Fruit fly (Drosophila melanogaster) whole organism, embryonic: Measurements from ENCODE around the gene cort.

Experiments
- Awh ChIP-seq: fragments of 200-800 bp; sonication (Bioruptor generic); IDR thresholded peaks from 2 replicates; pipeline ENCODE4, ENCODE4 v1.3.6; 2022; ENCODE audit warnings: missing biosample characterization, missing genetic modification characterization
- Blimp-1 ChIP-seq: fragments of 200-800 bp; sonication (Bioruptor generic); optimal IDR thresholded peaks from 3 replicates; lab custom pipeline; 2018; ENCODE audit warnings: missing biosample characterization, missing genetic modification characterization, mild to moderate bottlenecking, moderate library complexity, missing genetic modification reagents
- BtbVII ChIP-seq: fragments of 200-800 bp; sonication (Bioruptor generic); optimal IDR thresholded peaks from 3 replicates; lab custom pipeline; 2017; ENCODE audit warnings: missing biosample characterization, mild to moderate bottlenecking, missing genetic modification characterization
- CG10267 ChIP-seq: fragments of 200-800 bp; sonication (Bioruptor generic); optimal IDR thresholded peaks from 2 replicates; lab custom pipeline; 2018; ENCODE audit warnings: missing biosample characterization, mild to moderate bottlenecking, missing genetic modification characterization, moderate library complexity
- CG10431 ChIP-seq: fragments of 200-800 bp; sonication (Bioruptor generic); optimal IDR thresholded peaks from 3 replicates; lab custom pipeline; 2018; ENCODE audit warnings: missing biosample characterization, mild to moderate bottlenecking, missing genetic modification characterization
- CG13424 ChIP-seq: fragments of 200-800 bp; sonication (Bioruptor generic); optimal IDR thresholded peaks from 2 replicates; lab custom pipeline; 2019; ENCODE audit warnings: missing biosample characterization, mild to moderate bottlenecking, missing genetic modification characterization, moderate library complexity
- CG13624 ChIP-seq: fragments of 200-800 bp; sonication (Bioruptor generic); optimal IDR thresholded peaks from 2 replicates; lab custom pipeline; 2016; ENCODE audit warnings: missing biosample characterization, missing genetic modification characterization
- CG14050 ChIP-seq: fragments of 200-800 bp; sonication (Bioruptor generic); IDR thresholded peaks from 3 replicates; pipeline ENCODE4 v1.3.6; 2022; ENCODE audit warnings: missing biosample characterization, missing genetic modification characterization
- CG15601 ChIP-seq: fragments of 200-800 bp; sonication (Bioruptor generic); optimal IDR thresholded peaks from 3 replicates; lab custom pipeline; 2019; ENCODE audit warnings: missing biosample characterization, mild to moderate bottlenecking, missing genetic modification characterization, moderate library complexity
- CG2129 ChIP-seq: fragments of 200-800 bp; sonication (Bioruptor generic); IDR thresholded peaks from 2 replicates; pipeline ENCODE4 v1.3.6; 2022; ENCODE audit warnings: missing biosample characterization, missing genetic modification characterization; ENCODE audit not compliant: partially characterized antibody
- CG2889 ChIP-seq: fragments of 200-800 bp; sonication (Bioruptor generic); IDR thresholded peaks from 3 replicates; pipeline ENCODE4 v1.3.6; 2022; ENCODE audit warnings: missing biosample characterization, missing genetic modification characterization
- CG30403 ChIP-seq: fragments of 200-800 bp; sonication (Bioruptor generic); optimal IDR thresholded peaks from 3 replicates; lab custom pipeline; 2016; ENCODE audit warnings: missing biosample characterization, missing genetic modification characterization
- CG31224 ChIP-seq: fragments of 200-800 bp; sonication (Bioruptor generic); IDR thresholded peaks from 2 replicates; pipeline ENCODE4 v1.3.6; 2022; ENCODE audit warnings: missing biosample characterization, missing genetic modification characterization
- CG31441 ChIP-seq: fragments of 200-800 bp; sonication (Bioruptor generic); IDR thresholded peaks from 2 replicates; pipeline ENCODE4 v1.3.6; 2022; ENCODE audit warnings: missing biosample characterization, missing genetic modification characterization
- CG32532 ChIP-seq: fragments of 200-800 bp; sonication (Bioruptor generic); IDR thresholded peaks from 2 replicates; pipeline ENCODE4 v1.3.6; 2022; ENCODE audit warnings: missing biosample characterization, missing genetic modification characterization
- CG34376 ChIP-seq: fragments of 200-800 bp; sonication (Bioruptor generic); optimal IDR thresholded peaks from 2 replicates; lab custom pipeline; 2018; ENCODE audit warnings: missing biosample characterization, mild to moderate bottlenecking, missing genetic modification characterization
- CG5245 ChIP-seq: fragments of 200-800 bp; sonication (Bioruptor generic); optimal IDR thresholded peaks from 3 replicates; lab custom pipeline; 2016; ENCODE audit warnings: missing biosample characterization, missing genetic modification characterization
- Deaf1 ChIP-seq: fragments of 200-800 bp; optimal IDR thresholded peaks from 3 replicates; lab custom pipeline; 2019; ENCODE audit warnings: missing biosample characterization, mild to moderate bottlenecking, missing genetic modification characterization, moderate library complexity
- Fer1 ChIP-seq: fragments of 200-800 bp; sonication (Bioruptor generic); optimal IDR thresholded peaks from 2 replicates; lab custom pipeline; 2017; ENCODE audit warnings: missing biosample characterization, mild to moderate bottlenecking, missing genetic modification characterization
- GATAe ChIP-seq: fragments of 200-800 bp; sonication (Bioruptor generic); conservative IDR thresholded peaks from 2 replicates; pipeline ENCODE4 v1.3.6; 2022; ENCODE audit warnings: missing biosample characterization, missing genetic modification characterization
- HLH4C ChIP-seq: fragments of 200-800 bp; sonication (Bioruptor generic); IDR thresholded peaks from 3 replicates; pipeline ENCODE4 v1.3.6; 2022; ENCODE audit warnings: missing biosample characterization, missing genetic modification characterization; ENCODE audit not compliant: partially characterized antibody
- Hr3 ChIP-seq: fragments of 200-800 bp; sonication (Bioruptor generic); optimal IDR thresholded peaks from 3 replicates; lab custom pipeline; 2016; ENCODE audit warnings: missing biosample characterization, missing genetic modification characterization
- Hr39 ChIP-seq: fragments of >200 bp; optimal IDR thresholded peaks from 2 replicates; lab custom pipeline; 2017
- Hr51 ChIP-seq, 2 experiments: fragments of 200-800 bp; sonication (Bioruptor generic); optimal IDR thresholded peaks; 2 replicates in 1 of 2; 3 replicates in 1 of 2; lab custom pipeline; 2016 to 2018; ENCODE audit warnings: missing biosample characterization in 2 of 2, missing genetic modification characterization in 2 of 2, mild to moderate bottlenecking in 1 of 2, moderate library complexity in 1 of 2
- Hr78 ChIP-seq, 2 experiments: fragments of 200-800 bp in 1 of 2; fragments of >200 bp in 1 of 2; sonication (Bioruptor generic) in 1 of 2; optimal IDR thresholded peaks; 2 replicates each; lab custom pipeline; 2017 to 2019; ENCODE audit warnings: missing biosample characterization in 2 of 2, missing genetic modification characterization in 2 of 2, mild to moderate bottlenecking in 1 of 2, moderate library complexity in 1 of 2
- Lhr ChIP-seq: fragments of 200-800 bp; sonication (Bioruptor generic); optimal IDR thresholded peaks from 3 replicates; lab custom pipeline; 2017; ENCODE audit warnings: mild to moderate bottlenecking, missing biosample characterization, missing genetic modification reagents, missing genetic modification characterization
- Lpt ChIP-seq: fragments of >200 bp; optimal IDR thresholded peaks from 2 replicates; lab custom pipeline; 2018; ENCODE audit warnings: missing biosample characterization, missing genetic modification characterization
- MESR4 ChIP-seq: fragments of 200-800 bp; sonication (Bioruptor generic); optimal IDR thresholded peaks from 2 replicates; lab custom pipeline; 2018; ENCODE audit warnings: missing biosample characterization, mild to moderate bottlenecking, missing genetic modification characterization, moderate library complexity
- NC2β ChIP-seq: fragments of 200-800 bp; sonication (Bioruptor generic); optimal IDR thresholded peaks from 2 replicates; lab custom pipeline; 2016; ENCODE audit warnings: missing biosample characterization, missing genetic modification characterization
- Nf-YB ChIP-seq: fragments of 200-800 bp; sonication (Bioruptor generic); optimal IDR thresholded peaks from 3 replicates; lab custom pipeline; 2019; ENCODE audit warnings: missing biosample characterization, mild to moderate bottlenecking, missing genetic modification characterization, moderate library complexity
- Poxn ChIP-seq: fragments of 200-800 bp; sonication (Bioruptor generic); IDR thresholded peaks from 2 replicates; pipeline ENCODE4 v1.3.6; 2022; ENCODE audit warnings: missing biosample characterization, missing genetic modification characterization
- Scr ChIP-seq: fragments of 200-800 bp; sonication (Bioruptor generic); IDR thresholded peaks from 2 replicates; pipeline ENCODE4 v1.3.6; 2022; ENCODE audit warnings: missing biosample characterization, missing genetic modification characterization; ENCODE audit not compliant: partially characterized antibody
- bigmax ChIP-seq: fragments of 200-800 bp; sonication (Bioruptor generic); optimal IDR thresholded peaks from 2 replicates; lab custom pipeline; 2018; ENCODE audit warnings: missing biosample characterization, mild to moderate bottlenecking, missing genetic modification characterization
- dan ChIP-seq: fragments of 200-800 bp; sonication (Bioruptor generic); IDR thresholded peaks from 2 replicates; pipeline ENCODE4 v1.3.6; 2022; ENCODE audit warnings: missing biosample characterization, missing genetic modification characterization
- dmrt11E ChIP-seq: fragments of 200-800 bp; sonication (Bioruptor generic); optimal IDR thresholded peaks from 3 replicates; lab custom pipeline; 2018; ENCODE audit warnings: missing biosample characterization, mild to moderate bottlenecking, missing genetic modification characterization, moderate library complexity
- esg ChIP-seq: fragments of 200-800 bp; sonication (Bioruptor generic); conservative IDR thresholded peaks from 2 replicates; pipeline ENCODE4 v1.3.6; 2022; ENCODE audit warnings: missing biosample characterization, missing genetic modification characterization
- ham ChIP-seq: fragments of 200-800 bp; sonication (Bioruptor generic); IDR thresholded peaks from 2 replicates; pipeline ENCODE4 v1.3.6; 2022; ENCODE audit warnings: missing biosample characterization, missing genetic modification characterization
- kni ChIP-seq: fragments of 200-800 bp; sonication (Bioruptor generic); optimal IDR thresholded peaks from 3 replicates; lab custom pipeline; 2017; ENCODE audit warnings: mild to moderate bottlenecking, missing biosample characterization, missing genetic modification reagents, missing genetic modification characterization
- lbe ChIP-seq: fragments of 200-800 bp; sonication (Bioruptor generic); optimal IDR thresholded peaks from 2 replicates; lab custom pipeline; 2016; ENCODE audit warnings: missing biosample characterization, mild to moderate bottlenecking, missing genetic modification characterization
- phol ChIP-seq: fragments of 200-800 bp; sonication (Bioruptor generic); optimal IDR thresholded peaks from 3 replicates; lab custom pipeline; 2018; ENCODE audit warnings: missing biosample characterization, mild to moderate bottlenecking, missing genetic modification characterization, moderate library complexity
- pros ChIP-seq: fragments of 200-800 bp; sonication (Bioruptor generic); optimal IDR thresholded peaks from 3 replicates; lab custom pipeline; 2019; ENCODE audit warnings: missing biosample characterization, mild to moderate bottlenecking, missing genetic modification characterization, moderate library complexity
- sob ChIP-seq: fragments of 200-800 bp; sonication (Bioruptor generic); IDR thresholded peaks from 2 replicates; pipeline ENCODE4 v1.3.6; 2022; ENCODE audit warnings: missing biosample characterization, missing genetic modification characterization
- stwl ChIP-seq: fragments of 200-800 bp; sonication (Bioruptor generic); optimal IDR thresholded peaks from 3 replicates; lab custom pipeline; 2018; ENCODE audit warnings: missing biosample characterization, mild to moderate bottlenecking, missing genetic modification characterization, moderate library complexity
- tna ChIP-seq: fragments of 200-800 bp; sonication (Bioruptor generic); IDR thresholded peaks from 2 replicates; pipeline ENCODE4 v1.3.6; 2022; ENCODE audit warnings: missing biosample characterization, missing genetic modification characterization; ENCODE audit not compliant: partially characterized antibody
- toy ChIP-seq: fragments of 200-800 bp; sonication (Bioruptor generic); IDR thresholded peaks from 2 replicates; pipeline ENCODE4 v1.3.6; 2022; ENCODE audit warnings: missing biosample characterization, missing genetic modification characterization
- unpg ChIP-seq: fragments of 200-800 bp; sonication (Bioruptor generic); optimal IDR thresholded peaks from 3 replicates; lab custom pipeline; 2018; ENCODE audit warnings: missing biosample characterization, mild to moderate bottlenecking, missing genetic modification characterization, moderate library complexity
- vfl ChIP-seq: fragments of 200-800 bp; sonication (Bioruptor generic); optimal IDR thresholded peaks from 2 replicates; lab custom pipeline; 2016; ENCODE audit warnings: missing biosample characterization, missing genetic modification characterization
- wdn ChIP-seq: fragments of 200-800 bp; sonication (Bioruptor generic); IDR thresholded peaks from 2 replicates; pipeline ENCODE4 v1.3.6; 2022; ENCODE audit warnings: missing biosample characterization, missing genetic modification characterization
- zfh2 ChIP-seq: fragments of 200-800 bp; sonication (Bioruptor generic); optimal IDR thresholded peaks from 2 replicates; lab custom pipeline; 2016; ENCODE audit warnings: missing biosample characterization, missing genetic modification characterization

The cort gene

DNA sequence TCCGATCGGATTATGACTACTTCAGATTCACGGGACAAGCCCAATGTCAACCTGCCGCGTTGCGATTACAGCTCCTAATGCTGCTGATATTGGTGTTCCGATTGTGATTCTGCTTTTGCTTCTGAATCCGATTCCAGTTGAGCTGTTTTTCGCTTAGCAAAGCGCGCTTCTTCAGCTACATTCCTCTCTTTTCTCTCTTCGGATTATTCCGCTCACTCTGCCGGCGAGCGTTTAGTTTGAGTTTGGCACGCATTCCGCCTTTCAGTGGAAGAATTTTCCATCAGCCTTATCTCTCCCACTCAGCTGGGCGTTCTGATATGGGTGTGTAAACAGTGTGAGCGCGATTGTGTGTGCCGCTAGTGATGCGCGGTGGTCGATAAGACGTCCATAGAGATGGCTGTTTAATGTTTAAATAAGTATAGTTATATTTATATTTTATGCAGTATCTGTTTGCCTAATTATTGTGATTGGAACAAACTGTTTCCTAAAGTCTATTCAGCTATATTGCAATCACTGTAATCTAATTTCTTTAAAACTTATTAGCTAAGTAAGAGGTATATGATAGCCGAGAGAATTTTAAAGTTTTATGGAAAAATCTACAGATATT lies 8.6 kb downstream of the cort start, which contains the start of gene Galt (continued):
- TF ChIP-seq Blimp-1 (GFP tag; lab: Kevin White, UChicago) (no peak), CG30403 (GFP tag; lab: Kevin White, UChicago) (peak; percentile 8), CG31441 (GFP tag; lab: Robert Waterston, UW) (no peak; the same call in none of the 2 replicates), wdn (GFP tag; lab: Robert Waterston, UW) (no peak), CG2889 (GFP tag; lab: Robert Waterston, UW) (no peak), CG10431 (GFP tag; lab: Kevin White, UChicago) (peak; percentile 38), CG2129 (no peak), Fer1 (GFP tag; lab: Kevin White, UChicago) (peak; percentile 68), CG31224 (no peak), stwl (peak; percentile 53), tna (GFP tag; lab: Robert Waterston, UW) (peak; percentile 76; the same call in 1 of the 2 replicates), Deaf1 (tag; lab: Kevin White, UChicago) (peak; percentile 37), lbe (GFP tag; lab: Kevin White, UChicago) (peak; percentile 19), dan (no peak), Hr3 (peak; percentile 5), sob (GFP tag; lab: Robert Waterston, UW) (peak; percentile 59; the same call in 1 of the 2 replicates), dmrt11E (tag; lab: Kevin White, UChicago) (peak; percentile 39), CG15601 (tag; lab: Kevin White, UChicago) (peak; percentile 32), GATAe (peak; percentile 57; the same call in 1 of the 2 replicates), MESR4 (GFP tag; lab: Kevin White, UChicago) (peak; percentile 33), Hr78 (GFP tag; optimal IDR thresholded peaks at IDR 0.05; lab: Kevin White, UChicago) (peak in 1 of 2 experiments; percentile 18), CG10267 (peak; percentile 66), NC2β (GFP tag; lab: Kevin White, UChicago) (no peak), Lhr (GFP tag; lab: Kevin White, UChicago) (peak; percentile 5), CG34376 (GFP tag; lab: Kevin White, UChicago) (peak; percentile 90), zfh2 (no peak), phol (tag; lab: Kevin White, UChicago) (peak; percentile 40), CG5245 (GFP tag; lab: Kevin White, UChicago) (no peak), Hr51 (GFP tag; optimal IDR thresholded peaks at IDR 0.05; lab: Kevin White, UChicago) (no peak), Scr (GFP tag; lab: Robert Waterston, UW) (peak; percentile 77), BtbVII (GFP tag; lab: Kevin White, UChicago) (peak; percentile 69), kni (GFP tag; lab: Kevin White, UChicago) (peak; percentile 57), pros (GFP tag; lab: Kevin White, UChicago) (peak; percentile 57), unpg (GFP tag; lab: Kevin White, UChicago) (peak; percentile 39), esg (no peak), Nf-YB (GFP tag; lab: Kevin White, UChicago) (peak; percentile 14), CG13424 (tag; lab: Kevin White, UChicago) (peak; percentile 46), Awh (GFP tag; lab: Robert Waterston, UW) (no peak; the same call in 1 of the 2 replicates), vfl (GFP tag; lab: Kevin White, UChicago) (no peak), Hr39 (lab: Kevin White, UChicago) (no peak), CG13624 (GFP tag; lab: Kevin White, UChicago) (no peak), toy (GFP tag; lab: Robert Waterston, UW) (no peak), CG14050 (GFP tag; lab: Robert Waterston, UW) (no peak; the same call in 2 of the 3 replicates), HLH4C (peak; percentile 94), ham (GFP tag; lab: Robert Waterston, UW) (no peak), Lpt (no peak), CG32532 (peak; percentile 12; the same call in 1 of the 2 replicates), bigmax (GFP tag; lab: Kevin White, UChicago) (no peak), Poxn (GFP tag; lab: Robert Waterston, UW) (no peak)
